Worm (Caenorhabditis elegans): ENCODE measurements around the gene F39F10.5.

DNA sequence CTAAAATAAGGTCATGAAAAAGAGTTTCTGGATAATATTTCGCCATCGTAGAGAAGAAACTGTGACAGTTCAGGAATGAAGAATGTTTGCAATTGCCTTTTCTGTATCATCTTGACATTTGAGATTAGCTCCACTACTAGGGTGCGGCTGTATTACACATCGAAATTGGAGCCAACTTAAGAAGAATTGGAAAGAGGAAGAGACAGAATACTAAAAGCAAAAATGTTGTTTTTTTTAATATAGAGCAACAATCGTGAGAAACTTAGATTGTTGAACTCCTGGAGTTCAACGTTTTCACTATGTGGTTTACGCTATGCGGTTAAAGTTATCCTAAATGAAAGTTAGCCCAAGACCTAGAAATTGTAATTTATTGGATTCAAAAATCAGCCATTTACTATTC is 33.1 kb downstream of the F39F10.5 start, which contains the start of gene acs-9:
- no peak for TF ChIP-seq ekl-4 (GFP tag; IDR thresholded peaks at IDR 0.05)
- TF ChIP-seq unc-130 (GFP tag; optimal IDR thresholded peaks at IDR 0.05), result no peak
- no peak for TF ChIP-seq rec-8 (tag; optimal IDR thresholded peaks at IDR 0.05)
- TF ChIP-seq F33H1.4 (GFP tag; IDR thresholded peaks at IDR 0.05), result no peak
- TF ChIP-seq F57C9.4 (tag; optimal IDR thresholded peaks at IDR 0.05), result no peak
- TF ChIP-seq F10E7.11 (tag; optimal IDR thresholded peaks at IDR 0.05), result no peak
- TF ChIP-seq unc-62 (GFP tag; optimal IDR thresholded peaks at IDR 0.05), result no peak
- no peak for TF ChIP-seq rpc-1 (optimal IDR thresholded peaks at IDR 0.05)
- no peak for TF ChIP-seq rpc-1 (tag; optimal IDR thresholded peaks at IDR 0.05)
- no peak for TF ChIP-seq lin-35 (GFP tag; optimal IDR thresholded peaks at IDR 0.05)
- TF ChIP-seq lir-1 (GFP tag; conservative IDR thresholded peaks at IDR 0.05), result no peak
- no peak for TF ChIP-seq somi-1 (GFP tag; optimal IDR thresholded peaks at IDR 0.05)
- TF ChIP-seq nfya-2 (GFP tag; IDR thresholded peaks at IDR 0.05), result no peak
- TF ChIP-seq let-607 (tag; optimal IDR thresholded peaks at IDR 0.05), result no peak
